Worm (Caenorhabditis elegans) whole organism, mixed stage, embryonic: ENCODE results near the gene tag-180.

Experiments
- M03D4.4 ChIP-seq: sonication (generic microtip); optimal IDR thresholded peaks from 2 replicates; lab custom pipeline; 2017; ENCODE audit warnings: mild to moderate bottlenecking, missing genetic modification characterization, missing compliant biosample characterization
- blmp-1 ChIP-seq: fragments of 150-350 bp; optimal IDR thresholded peaks from 2 replicates; lab custom pipeline; 2014; ENCODE audit warnings: missing biosample characterization, missing genetic modification characterization
- ceh-83 ChIP-seq: fragments of 200-800 bp; sonication (Bioruptor generic); optimal IDR thresholded peaks from 2 replicates; lab custom pipeline; 2018; ENCODE audit warnings: mild to moderate bottlenecking, missing genetic modification characterization, missing compliant biosample characterization
- ces-1 ChIP-seq: fragments of 150-350 bp; optimal IDR thresholded peaks from 2 replicates; lab custom pipeline; 2014; ENCODE audit warnings: missing biosample characterization, missing genetic modification reagents, missing genetic modification characterization
- elt-3 ChIP-seq: fragments of 150-350 bp; optimal IDR thresholded peaks from 2 replicates; lab custom pipeline; 2014; ENCODE audit warnings: missing biosample characterization, missing genetic modification characterization
- ham-2 ChIP-seq: fragments of 200-800 bp; sonication (Bioruptor generic); optimal IDR thresholded peaks from 2 replicates; lab custom pipeline; 2018; ENCODE audit warnings: mild to moderate bottlenecking, missing genetic modification characterization, missing compliant biosample characterization
- lin-13 ChIP-seq: fragments of 150-350 bp; optimal IDR thresholded peaks from 2 replicates; lab custom pipeline; 2014; ENCODE audit warnings: missing biosample characterization, missing genetic modification characterization
- lin-32 ChIP-seq: fragments of 200-800 bp; sonication (Bioruptor generic); optimal IDR thresholded peaks from 2 replicates; lab custom pipeline; 2018; ENCODE audit warnings: mild to moderate bottlenecking, missing genetic modification characterization, missing compliant biosample characterization
- pha-4 ChIP-seq: fragments of 150-350 bp; optimal IDR thresholded peaks from 2 replicates; lab custom pipeline; 2018; ENCODE audit warnings: missing biosample characterization, missing genetic modification reagents, missing genetic modification characterization
- snpc-4 ChIP-seq: fragments of 150-350 bp; optimal IDR thresholded peaks from 2 replicates; lab custom pipeline; 2014; ENCODE audit warnings: missing biosample characterization, missing genetic modification characterization
- unc-39 ChIP-seq: fragments of 150-350 bp; optimal IDR thresholded peaks from 2 replicates; lab custom pipeline; 2014; ENCODE audit warnings: missing biosample characterization, missing genetic modification characterization
- ztf-11 ChIP-seq: fragments of 150-350 bp; optimal IDR thresholded peaks from 2 replicates; lab custom pipeline; 2014; ENCODE audit warnings: missing biosample characterization, missing genetic modification characterization

ce11 chrII:11376598-11377108, 47.4 kb upstream of the tag-180 start:
- TF ChIP-seq ces-1 (GFP tag; lab: Kevin White, UChicago) (no peak), lin-13 (tag; lab: Kevin White, UChicago) (no peak), ham-2 (GFP tag; lab: Kevin White, UChicago) (no peak), M03D4.4 (tag; lab: Kevin White, UChicago) (no peak), ceh-83 (GFP tag; lab: Kevin White, UChicago) (no peak), blmp-1 (tag; lab: Kevin White, UChicago) (no peak), elt-3 (no peak), pha-4 (tag; lab: Kevin White, UChicago) (no peak), ztf-11 (no peak), unc-39 (tag; lab: Kevin White, UChicago) (no peak), snpc-4 (no peak), lin-32 (no peak)
